Fruit fly (Drosophila melanogaster) whole organism, embryonic: ENCODE measurements around the gene CG15894.

Experiments
- Ada2b ChIP-seq: fragments of 200-800 bp; sonication (Bioruptor generic); IDR thresholded peaks from 2 replicates; pipeline ENCODE4 v1.3.6; 2022; ENCODE audit warnings: missing biosample characterization, missing genetic modification characterization
- Adf1 ChIP-seq: fragments of 200-800 bp; sonication (Bioruptor generic); IDR thresholded peaks from 2 replicates; pipeline ENCODE4 v1.3.6; 2022; ENCODE audit warnings: missing biosample characterization, missing genetic modification characterization
- Antp ChIP-seq: fragments of 200-800 bp; sonication (Bioruptor generic); optimal IDR thresholded peaks from 3 replicates; lab custom pipeline; 2016; ENCODE audit warnings: missing biosample characterization, missing genetic modification characterization
- Atf3 ChIP-seq: fragments of 200-800 bp; sonication (Bioruptor generic); optimal IDR thresholded peaks from 3 replicates; lab custom pipeline; 2016; ENCODE audit warnings: missing biosample characterization, missing genetic modification characterization
- CG10565 ChIP-seq: fragments of 200-800 bp; sonication (Bioruptor generic); optimal IDR thresholded peaks from 3 replicates; lab custom pipeline; 2016; ENCODE audit warnings: missing biosample characterization, mild to moderate bottlenecking, missing genetic modification characterization
- CG11696 ChIP-seq: fragments of 200-800 bp; sonication (Bioruptor generic); IDR thresholded peaks from 2 replicates; pipeline ENCODE4 v1.3.6; 2022; ENCODE audit warnings: missing biosample characterization, missing genetic modification characterization
- CG12071 ChIP-seq: fragments of 200-800 bp; sonication (Bioruptor generic); optimal IDR thresholded peaks from 3 replicates; lab custom pipeline; 2018; ENCODE audit warnings: missing biosample characterization, mild to moderate bottlenecking, missing genetic modification characterization
- CG13123 ChIP-seq: fragments of 200-800 bp; sonication (Bioruptor generic); optimal IDR thresholded peaks from 2 replicates; lab custom pipeline; 2016; ENCODE audit warnings: missing biosample characterization, missing genetic modification characterization
- CG13624 ChIP-seq: fragments of 200-800 bp; sonication (Bioruptor generic); optimal IDR thresholded peaks from 2 replicates; lab custom pipeline; 2016; ENCODE audit warnings: missing biosample characterization, missing genetic modification characterization
- CG14014 ChIP-seq: fragments of 200-800 bp; sonication (Bioruptor generic); IDR thresholded peaks from 2 replicates; pipeline ENCODE4 v1.3.6; 2022; ENCODE audit warnings: missing biosample characterization, missing genetic modification characterization
- CG14710 ChIP-seq: fragments of 200-800 bp; sonication (Bioruptor generic); optimal IDR thresholded peaks from 3 replicates; lab custom pipeline; 2019; ENCODE audit warnings: missing biosample characterization, mild to moderate bottlenecking, missing genetic modification characterization, moderate library complexity
- CG1792 ChIP-seq: fragments of 200-800 bp; sonication (Bioruptor generic); optimal IDR thresholded peaks from 2 replicates; lab custom pipeline; 2016; ENCODE audit warnings: missing biosample characterization, missing genetic modification characterization
- CG18476 ChIP-seq: fragments of 200-800 bp; sonication (Bioruptor generic); optimal IDR thresholded peaks from 2 replicates; lab custom pipeline; 2016; ENCODE audit warnings: missing biosample characterization, mild to moderate bottlenecking, missing genetic modification characterization
- CG18599 ChIP-seq: fragments of 200-800 bp; sonication (Bioruptor generic); optimal IDR thresholded peaks from 3 replicates; lab custom pipeline; 2017; ENCODE audit warnings: missing biosample characterization, missing genetic modification characterization, mild to moderate bottlenecking, moderate library complexity, missing genetic modification reagents
- CG2199 ChIP-seq: fragments of 200-800 bp; sonication (Bioruptor generic); IDR thresholded peaks from 3 replicates; pipeline ENCODE4 v1.3.6; 2022; ENCODE audit warnings: missing biosample characterization, missing genetic modification characterization
- CG32532 ChIP-seq: fragments of 200-800 bp; sonication (Bioruptor generic); IDR thresholded peaks from 2 replicates; pipeline ENCODE4 v1.3.6; 2022; ENCODE audit warnings: missing biosample characterization, missing genetic modification characterization
- CG3838 ChIP-seq: fragments of 200-800 bp; sonication (Bioruptor generic); optimal IDR thresholded peaks from 3 replicates; lab custom pipeline; 2016; ENCODE audit warnings: missing biosample characterization, missing genetic modification characterization
- CG6765 ChIP-seq: fragments of 200-800 bp; sonication (Bioruptor generic); optimal IDR thresholded peaks from 3 replicates; lab custom pipeline; 2017; ENCODE audit warnings: missing biosample characterization, mild to moderate bottlenecking, missing genetic modification characterization
- CG6791 ChIP-seq: fragments of 200-800 bp; sonication (Bioruptor generic); IDR thresholded peaks from 3 replicates; pipeline ENCODE4 v1.3.6; 2022; ENCODE audit warnings: missing biosample characterization, missing genetic modification characterization; ENCODE audit not compliant: partially characterized antibody
- CG7556 ChIP-seq: fragments of 200-800 bp; sonication (Bioruptor generic); optimal IDR thresholded peaks from 2 replicates; lab custom pipeline; 2017; ENCODE audit warnings: missing biosample characterization, mild to moderate bottlenecking, missing genetic modification characterization
- CG8290 ChIP-seq, 3 experiments: fragments of 200-800 bp; sonication (Bioruptor generic); optimal IDR thresholded peaks; 2 replicates each; lab custom pipeline; 2016 to 2019; ENCODE audit warnings: missing biosample characterization in 3 of 3, missing genetic modification characterization in 3 of 3, mild to moderate bottlenecking in 2 of 3, moderate library complexity in 1 of 3
- CG8359 ChIP-seq: fragments of 200-800 bp; sonication (Bioruptor generic); optimal IDR thresholded peaks from 2 replicates; lab custom pipeline; 2017; ENCODE audit warnings: missing biosample characterization, mild to moderate bottlenecking, missing genetic modification characterization, borderline replicate concordance
- CG8478 ChIP-seq: fragments of >200 bp; optimal IDR thresholded peaks from 2 replicates; lab custom pipeline; 2018
- Drgx ChIP-seq: fragments of 200-800 bp; sonication (Bioruptor generic); IDR thresholded peaks from 2 replicates; pipeline ENCODE4 v1.3.6; 2022; ENCODE audit warnings: missing biosample characterization, missing genetic modification characterization
- HLH3B ChIP-seq: fragments of 200-800 bp; sonication (Bioruptor generic); IDR thresholded peaks from 2 replicates; pipeline ENCODE4 v1.3.6; 2022; ENCODE audit warnings: missing biosample characterization, missing genetic modification characterization
- Lpt ChIP-seq: fragments of >200 bp; optimal IDR thresholded peaks from 2 replicates; lab custom pipeline; 2018; ENCODE audit warnings: missing biosample characterization, missing genetic modification characterization
- MESR4 ChIP-seq: fragments of 200-800 bp; sonication (Bioruptor generic); optimal IDR thresholded peaks from 2 replicates; lab custom pipeline; 2018; ENCODE audit warnings: missing biosample characterization, mild to moderate bottlenecking, missing genetic modification characterization, moderate library complexity
- NfI ChIP-seq: fragments of 200-800 bp; sonication (Bioruptor generic); optimal IDR thresholded peaks from 3 replicates; lab custom pipeline; 2018; ENCODE audit warnings: missing biosample characterization, mild to moderate bottlenecking, missing genetic modification characterization, moderate library complexity
- Oli ChIP-seq: fragments of 200-800 bp; sonication (Bioruptor generic); optimal IDR thresholded peaks from 2 replicates; lab custom pipeline; 2018; ENCODE audit warnings: missing biosample characterization, mild to moderate bottlenecking, missing genetic modification characterization, moderate library complexity
- Optix ChIP-seq: fragments of 200-800 bp; sonication (Bioruptor generic); IDR thresholded peaks from 3 replicates; pipeline ENCODE4 v1.3.6; 2022; ENCODE audit warnings: missing biosample characterization, missing genetic modification characterization
- abd-A ChIP-seq: fragments of 200-800 bp; sonication (Bioruptor generic); optimal IDR thresholded peaks from 3 replicates; lab custom pipeline; 2019; ENCODE audit warnings: missing biosample characterization, mild to moderate bottlenecking, missing genetic modification characterization, moderate library complexity
- al ChIP-seq: fragments of 200-800 bp; sonication (Bioruptor generic); IDR thresholded peaks from 2 replicates; pipeline ENCODE4 v1.3.6; 2022; ENCODE audit warnings: missing biosample characterization, missing genetic modification characterization
- bab2 ChIP-seq: fragments of 200-800 bp; sonication (Bioruptor generic); optimal IDR thresholded peaks from 2 replicates; lab custom pipeline; 2016; ENCODE audit warnings: missing biosample characterization, missing genetic modification characterization
- cato ChIP-seq: fragments of 200-800 bp; sonication (Bioruptor generic); optimal IDR thresholded peaks from 2 replicates; lab custom pipeline; 2016; ENCODE audit warnings: missing biosample characterization, missing genetic modification characterization, borderline replicate concordance
- croc ChIP-seq: fragments of 200-800 bp; sonication (Bioruptor generic); conservative IDR thresholded peaks from 3 replicates; pipeline ENCODE4 v1.3.6; 2022; ENCODE audit warnings: missing biosample characterization, missing genetic modification characterization
- dmrt99B ChIP-seq: fragments of 200-800 bp; sonication (Bioruptor generic); optimal IDR thresholded peaks from 2 replicates; lab custom pipeline; 2018; ENCODE audit warnings: missing biosample characterization, mild to moderate bottlenecking, missing genetic modification characterization, moderate library complexity
- en ChIP-seq: fragments of 200-800 bp; sonication (Bioruptor generic); optimal IDR thresholded peaks from 2 replicates; lab custom pipeline; 2016; ENCODE audit warnings: missing biosample characterization, missing genetic modification characterization
- fru ChIP-seq: fragments of >200 bp; optimal IDR thresholded peaks from 2 replicates; lab custom pipeline; 2017
- gce ChIP-seq: fragments of 200-800 bp; sonication (Bioruptor generic); IDR thresholded peaks from 3 replicates; pipeline ENCODE4 v1.3.6; 2022; ENCODE audit warnings: missing biosample characterization, missing genetic modification characterization
- gsb-n ChIP-seq: fragments of 200-800 bp; sonication (Bioruptor generic); optimal IDR thresholded peaks from 3 replicates; lab custom pipeline; 2018; ENCODE audit warnings: missing biosample characterization, mild to moderate bottlenecking, missing genetic modification characterization
- ind ChIP-seq: fragments of 200-800 bp; sonication (Bioruptor generic); optimal IDR thresholded peaks from 3 replicates; lab custom pipeline; 2016; ENCODE audit warnings: missing biosample characterization, missing genetic modification characterization
- klu ChIP-seq: fragments of 200-800 bp; sonication (Bioruptor generic); IDR thresholded peaks from 2 replicates; pipeline ENCODE4 v1.3.6; 2022; ENCODE audit warnings: missing biosample characterization, missing genetic modification characterization
- mam ChIP-seq: fragments of 200-800 bp; sonication (Bioruptor generic); optimal IDR thresholded peaks from 3 replicates; lab custom pipeline; 2016; ENCODE audit warnings: missing biosample characterization, missing genetic modification characterization
- mld ChIP-seq: fragments of 200-800 bp; sonication (Bioruptor generic); IDR thresholded peaks from 3 replicates; pipeline ENCODE4 v1.3.6; 2022; ENCODE audit warnings: missing biosample characterization, missing genetic modification characterization; ENCODE audit not compliant: partially characterized antibody
- nom ChIP-seq: fragments of 200-800 bp; sonication (Bioruptor generic); optimal IDR thresholded peaks from 2 replicates; lab custom pipeline; 2017; ENCODE audit warnings: missing biosample characterization, missing genetic modification characterization, mild to moderate bottlenecking, moderate library complexity, missing genetic modification reagents
- seq ChIP-seq: fragments of 200-800 bp; sonication (Bioruptor generic); IDR thresholded peaks from 2 replicates; pipeline ENCODE4 v1.3.6; 2022; ENCODE audit warnings: missing biosample characterization, missing genetic modification characterization
- sima ChIP-seq: fragments of 200-800 bp; sonication (Bioruptor generic); optimal IDR thresholded peaks from 2 replicates; lab custom pipeline; 2016; ENCODE audit warnings: missing biosample characterization, missing genetic modification characterization
- sug ChIP-seq: fragments of 200-800 bp; optimal IDR thresholded peaks from 2 replicates; lab custom pipeline; 2019; ENCODE audit warnings: missing biosample characterization, mild to moderate bottlenecking, missing genetic modification characterization, moderate library complexity
- unc-4 ChIP-seq: fragments of 200-800 bp; sonication (Bioruptor generic); IDR thresholded peaks from 2 replicates; pipeline ENCODE4 v1.3.6; 2022; ENCODE audit warnings: missing biosample characterization, missing genetic modification characterization; ENCODE audit not compliant: partially characterized antibody
- z ChIP-seq: fragments of 200-800 bp; sonication (Bioruptor generic); IDR thresholded peaks from 3 replicates; pipeline ENCODE4 v1.3.6; 2022; ENCODE audit warnings: missing biosample characterization, missing genetic modification characterization

CG15894 gene

DNA sequence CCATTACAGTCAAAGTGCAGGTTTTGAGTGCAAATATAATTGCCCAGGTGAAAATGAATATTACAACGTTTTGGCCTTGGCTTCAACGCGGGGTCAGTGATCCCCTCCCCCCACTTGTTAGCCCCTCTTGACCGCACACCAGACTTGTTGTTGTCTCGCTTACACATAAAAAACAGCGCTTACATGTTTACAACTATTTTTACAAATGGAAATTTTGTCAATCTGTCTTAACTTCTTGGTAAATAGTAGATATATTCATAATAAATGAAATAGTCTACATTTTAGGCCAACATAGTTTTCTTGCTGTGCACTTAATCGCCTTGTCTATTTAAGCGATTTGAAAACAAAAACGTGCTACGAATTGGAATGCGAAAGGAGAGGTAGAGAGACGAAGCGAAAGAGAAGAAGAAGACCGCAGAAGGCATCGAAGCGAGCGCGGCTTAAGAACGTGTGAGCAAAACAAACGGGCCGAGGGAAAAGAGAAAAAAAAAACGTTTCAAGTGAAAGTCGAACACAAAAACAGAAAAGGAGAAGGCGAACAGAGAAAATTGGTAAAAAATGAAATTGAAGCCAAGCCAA lies 31.0 kb downstream of the CG15894 start (continued):
- TF ChIP-seq CG6765 (GFP tag; lab: Kevin White, UChicago) (no peak), abd-A (peak; percentile 75), CG8290 (GFP tag; optimal IDR thresholded peaks at IDR 0.05; lab: Kevin White, UChicago) (no peak), CG8290 (tag; optimal IDR thresholded peaks at IDR 0.05; lab: Kevin White, UChicago) (peak in 1 of 2 experiments; percentile 70), CG32532 (GFP tag; lab: Robert Waterston, UW) (peak; percentile 73), CG1792 (GFP tag; lab: Kevin White, UChicago) (no peak), sug (tag; lab: Kevin White, UChicago) (no peak), seq (0 out of 2 replicates have a peak, but pooled peaks have one; percentile 28), CG18599 (GFP tag; lab: Kevin White, UChicago) (peak; percentile 47), klu (peak; percentile 50), NfI (GFP tag; lab: Kevin White, UChicago) (peak; percentile 42), HLH3B (peak; percentile 60; the same call in 1 of the 2 replicates), CG3838 (GFP tag; lab: Kevin White, UChicago) (no peak), CG8478 (no peak), Ada2b (GFP tag; lab: Robert Waterston, UW) (peak; percentile 56), CG2199 (GFP tag; lab: Robert Waterston, UW) (no peak), MESR4 (GFP tag; lab: Kevin White, UChicago) (no peak), mam (GFP tag; lab: Kevin White, UChicago) (peak; percentile 14), z (GFP tag; lab: Robert Waterston, UW) (no peak), CG8359 (GFP tag; lab: Kevin White, UChicago) (no peak), CG6791 (no peak), Atf3 (GFP tag; lab: Kevin White, UChicago) (no peak), al (GFP tag; lab: Robert Waterston, UW) (peak; percentile 41; the same call in 1 of the 2 replicates), ind (GFP tag; lab: Kevin White, UChicago) (peak; percentile 53), gce (GFP tag; lab: Robert Waterston, UW) (peak; percentile 55; the same call in 1 of the 3 replicates), CG11696 (GFP tag; lab: Robert Waterston, UW) (0 out of 2 replicates have a peak, but pooled peaks have one; percentile 29), Oli (tag; lab: Kevin White, UChicago) (peak; percentile 30), CG14014 (GFP tag; lab: Robert Waterston, UW) (peak; percentile 48; the same call in 1 of the 2 replicates), mld (GFP tag; lab: Robert Waterston, UW) (no peak), CG10565 (no peak), Antp (GFP tag; lab: Kevin White, UChicago) (peak; percentile 3), croc (peak; percentile 28; the same call in 2 of the 3 replicates), Optix (GFP tag; lab: Robert Waterston, UW) (peak; percentile 35; the same call in 1 of the 3 replicates), fru (lab: Kevin White, UChicago) (no peak), nom (GFP tag; lab: Kevin White, UChicago) (no peak), CG18476 (GFP tag; lab: Kevin White, UChicago) (peak; percentile 29), CG7556 (GFP tag; lab: Kevin White, UChicago) (no peak), Lpt (GFP tag; lab: Kevin White, UChicago) (no peak), dmrt99B (peak; percentile 56), en (GFP tag; lab: Kevin White, UChicago) (no peak), CG14710 (peak; percentile 8), unc-4 (no peak), Drgx (peak; percentile 71), sima (GFP tag; lab: Kevin White, UChicago) (no peak), cato (no peak), bab2 (GFP tag; lab: Kevin White, UChicago) (peak; percentile 43), CG12071 (peak; percentile 38), CG13624 (peak; percentile 22), gsb-n (peak; percentile 56), CG13123 (GFP tag; lab: Kevin White, UChicago) (no peak), Adf1 (no peak; the same call in 1 of the 2 replicates)
